Fruit fly (Drosophila melanogaster): ENCODE data around the gene Srrm1.

The Srrm1 gene

dm6 chr3L:13015195-13015822 lies 21.3 kb upstream of the Srrm1 start, which contains the start of gene MICAL-like (continued):
- TF ChIP-seq crp (GFP tag; optimal IDR thresholded peaks at IDR 0.05) (no peak), CG18599 (GFP tag; optimal IDR thresholded peaks at IDR 0.05) (no peak), D (optimal IDR thresholded peaks at IDR 0.05) (no peak), D (GFP tag; optimal IDR thresholded peaks at IDR 0.05) (no peak), ems (GFP tag; optimal IDR thresholded peaks at IDR 0.05) (no peak), eve (GFP tag; optimal IDR thresholded peaks at IDR 0.05) (no peak), CG6854 (GFP tag; optimal IDR thresholded peaks at IDR 0.05) (no peak), onecut (GFP tag; IDR thresholded peaks at IDR 0.05) (no peak), abd-A (tag; optimal IDR thresholded peaks at IDR 0.05) (no peak), Bgb (GFP tag; IDR thresholded peaks at IDR 0.05; ENCODE audit: partially characterized antibody) (peak; percentile 82), Hsf (GFP tag; optimal IDR thresholded peaks at IDR 0.05) (no peak), Hr51 (GFP tag; optimal IDR thresholded peaks at IDR 0.05) (no peak), Aef1 (GFP tag; IDR thresholded peaks at IDR 0.05) (peak; percentile 36; the same call in 2 of the 3 replicates), ara (GFP tag; IDR thresholded peaks at IDR 0.05) (no peak), Eip74EF (GFP tag; optimal IDR thresholded peaks at IDR 0.05) (no peak), Hr3 (GFP tag; optimal IDR thresholded peaks at IDR 0.05) (no peak), Sry-δ (GFP tag; optimal IDR thresholded peaks at IDR 0.05) (peak; percentile 88), CG1603 (tag; optimal IDR thresholded peaks at IDR 0.05) (peak; percentile 43), CG9215 (GFP tag; IDR thresholded peaks at IDR 0.05) (no peak), jing (GFP tag; optimal IDR thresholded peaks at IDR 0.05) (no peak), CG5180 (GFP tag; optimal IDR thresholded peaks at IDR 0.05) (no peak), CG3163 (GFP tag; optimal IDR thresholded peaks at IDR 0.05) (no peak), vvl (GFP tag; IDR thresholded peaks at IDR 0.05) (peak; percentile 6; the same call in 1 of the 2 replicates), Atf3 (GFP tag; optimal IDR thresholded peaks at IDR 0.05) (peak; percentile 18), CG13287 (GFP tag; IDR thresholded peaks at IDR 0.05; ENCODE audit: partially characterized antibody) (peak; percentile 89), tin (GFP tag; optimal IDR thresholded peaks at IDR 0.05) (no peak), sc (optimal IDR thresholded peaks at IDR 0.05) (no peak), sc (GFP tag; optimal IDR thresholded peaks at IDR 0.05) (no peak), CG4360 (GFP tag; IDR thresholded peaks at IDR 0.05) (no peak), CG1233 (GFP tag; optimal IDR thresholded peaks at IDR 0.05) (no peak), CG1647 (GFP tag; optimal IDR thresholded peaks at IDR 0.05) (no peak), CG10543 (GFP tag; optimal IDR thresholded peaks at IDR 0.05) (no peak), CG1792 (GFP tag; optimal IDR thresholded peaks at IDR 0.05) (no peak), danr (GFP tag; IDR thresholded peaks at IDR 0.05) (0 out of 2 replicates have a peak, but pooled peaks have one; percentile 22), gro (GFP tag; optimal IDR thresholded peaks at IDR 0.05) (peak; percentile 37), Opbp (GFP tag; IDR thresholded peaks at IDR 0.05; ENCODE audit: partially characterized antibody) (peak; percentile 54; the same call in 1 of the 3 replicates), CG4854 (GFP tag; optimal IDR thresholded peaks at IDR 0.05) (no peak), CG42726 (GFP tag; IDR thresholded peaks at IDR 0.05; ENCODE audit: partially characterized antibody) (0 out of 2 replicates have a peak, but pooled peaks have one; percentile 46), CG3838 (GFP tag; optimal IDR thresholded peaks at IDR 0.05) (no peak), Taf1 (GFP tag; IDR thresholded peaks at IDR 0.05) (no peak), Antp (GFP tag; optimal IDR thresholded peaks at IDR 0.05) (peak; percentile 47), sens-2 (GFP tag; IDR thresholded peaks at IDR 0.05) (no peak), Scr (GFP tag; IDR thresholded peaks at IDR 0.05; ENCODE audit: partially characterized antibody) (peak; percentile 90), CkIIα-i1 (GFP tag; IDR thresholded peaks at IDR 0.05) (no peak), wor (GFP tag; IDR thresholded peaks at IDR 0.05) (no peak), Bdp1 (GFP tag; optimal IDR thresholded peaks at IDR 0.05) (no peak), her (GFP tag; optimal IDR thresholded peaks at IDR 0.05) (no peak), CG1024 (GFP tag; IDR thresholded peaks at IDR 0.05) (0 out of 2 replicates have a peak, but pooled peaks have one; percentile 10), z (GFP tag; IDR thresholded peaks at IDR 0.05) (no peak), CG2202 (tag; optimal IDR thresholded peaks at IDR 0.05) (no peak)
